Fruit fly (Drosophila melanogaster) whole organism, embryonic: Measurements from ENCODE around the gene ATPsynO.

Experiments used
- ATbp ChIP-seq: fragments of 200-800 bp; sonication (Bioruptor generic); optimal IDR thresholded peaks from 2 replicates; lab custom pipeline; 2017; ENCODE audit warnings: missing biosample characterization, mild to moderate bottlenecking, missing genetic modification characterization, missing genetic modification reagents
- CG10147 ChIP-seq: fragments of 200-800 bp; sonication (Bioruptor generic); optimal IDR thresholded peaks from 2 replicates; lab custom pipeline; 2019; ENCODE audit warnings: missing biosample characterization, mild to moderate bottlenecking, missing genetic modification characterization, moderate library complexity
- CG12769 ChIP-seq: fragments of 200-800 bp; sonication (Bioruptor generic); optimal IDR thresholded peaks from 2 replicates; lab custom pipeline; 2019; ENCODE audit warnings: missing biosample characterization, mild to moderate bottlenecking, missing genetic modification characterization, moderate library complexity
- CG13296 ChIP-seq: fragments of 200-800 bp; sonication (Bioruptor generic); optimal IDR thresholded peaks from 3 replicates; lab custom pipeline; 2018; ENCODE audit warnings: missing biosample characterization, mild to moderate bottlenecking, missing genetic modification characterization
- CG13775 ChIP-seq: fragments of 200-800 bp; sonication (Bioruptor generic); optimal IDR thresholded peaks from 3 replicates; lab custom pipeline; 2017; ENCODE audit warnings: missing biosample characterization, mild to moderate bottlenecking, missing genetic modification characterization
- CG15514 ChIP-seq: fragments of 200-800 bp; sonication (Bioruptor generic); optimal IDR thresholded peaks from 3 replicates; lab custom pipeline; 2017; ENCODE audit warnings: missing biosample characterization, missing genetic modification characterization, mild to moderate bottlenecking, moderate library complexity, missing genetic modification reagents
- CG15696 ChIP-seq: fragments of 200-800 bp; sonication (Bioruptor generic); optimal IDR thresholded peaks from 2 replicates; lab custom pipeline; 2019; ENCODE audit warnings: missing biosample characterization, mild to moderate bottlenecking, missing genetic modification characterization, moderate library complexity
- CG1647 ChIP-seq: fragments of 200-800 bp; sonication (Bioruptor generic); optimal IDR thresholded peaks from 3 replicates; lab custom pipeline; 2016; ENCODE audit warnings: missing biosample characterization, missing genetic modification characterization
- CG17361 ChIP-seq: fragments of 200-800 bp; sonication (Bioruptor generic); IDR thresholded peaks from 3 replicates; pipeline ENCODE4 v1.3.6; 2022; ENCODE audit warnings: missing biosample characterization, missing genetic modification characterization
- CG7839 ChIP-seq: fragments of 200-800 bp; sonication (Bioruptor generic); optimal IDR thresholded peaks from 3 replicates; lab custom pipeline; 2018; ENCODE audit warnings: missing biosample characterization, mild to moderate bottlenecking, missing genetic modification characterization, moderate library complexity
- CG8388 ChIP-seq: fragments of 200-800 bp; sonication (Bioruptor generic); optimal IDR thresholded peaks from 2 replicates; lab custom pipeline; 2019; ENCODE audit warnings: missing biosample characterization, mild to moderate bottlenecking, missing genetic modification characterization, moderate library complexity
- CG9437 ChIP-seq: fragments of 200-800 bp; sonication (Bioruptor generic); optimal IDR thresholded peaks from 2 replicates; lab custom pipeline; 2018; ENCODE audit warnings: missing biosample characterization, mild to moderate bottlenecking, missing genetic modification characterization
- CG9609 ChIP-seq: fragments of 200-800 bp; sonication (Bioruptor generic); optimal IDR thresholded peaks from 3 replicates; lab custom pipeline; 2016; ENCODE audit warnings: missing biosample characterization, missing genetic modification characterization
- CHES-1-like ChIP-seq: fragments of 200-800 bp; sonication (Bioruptor generic); optimal IDR thresholded peaks from 2 replicates; lab custom pipeline; 2016; ENCODE audit warnings: missing biosample characterization, missing genetic modification characterization
- CrebB ChIP-seq: fragments of 200-800 bp; sonication (Bioruptor generic); optimal IDR thresholded peaks from 3 replicates; lab custom pipeline; 2018; ENCODE audit warnings: missing biosample characterization, mild to moderate bottlenecking, missing genetic modification characterization
- D ChIP-seq, 2 experiments: fragments of 200-800 bp in 1 of 2; fragments of >200 bp in 1 of 2; sonication (Bioruptor generic) in 1 of 2; optimal IDR thresholded peaks; 2 replicates in 1 of 2; 3 replicates in 1 of 2; lab custom pipeline; 2017; ENCODE audit warnings: mild to moderate bottlenecking in 1 of 2, missing biosample characterization in 1 of 2, missing genetic modification characterization in 1 of 2, missing genetic modification reagents in 1 of 2
- D19A ChIP-seq: fragments of 200-800 bp; optimal IDR thresholded peaks from 3 replicates; lab custom pipeline; 2019; ENCODE audit warnings: missing biosample characterization, mild to moderate bottlenecking, missing genetic modification characterization, moderate library complexity
- Dll ChIP-seq: fragments of 200-800 bp; sonication (Bioruptor generic); IDR thresholded peaks from 4 replicates; pipeline ENCODE4 v1.3.6; 2022; ENCODE audit warnings: missing biosample characterization, missing genetic modification characterization; ENCODE audit not compliant: partially characterized antibody
- H15 ChIP-seq: fragments of 200-800 bp; sonication (Bioruptor generic); IDR thresholded peaks from 3 replicates; pipeline ENCODE4 v1.3.6; 2022; ENCODE audit warnings: missing biosample characterization, missing genetic modification characterization
- Hr78 ChIP-seq, 2 experiments: fragments of 200-800 bp in 1 of 2; fragments of >200 bp in 1 of 2; sonication (Bioruptor generic) in 1 of 2; optimal IDR thresholded peaks; 2 replicates each; lab custom pipeline; 2017 to 2019; ENCODE audit warnings: missing biosample characterization in 2 of 2, missing genetic modification characterization in 2 of 2, mild to moderate bottlenecking in 1 of 2, moderate library complexity in 1 of 2
- Max ChIP-seq: fragments of 200-800 bp; sonication (Bioruptor generic); optimal IDR thresholded peaks from 2 replicates; lab custom pipeline; 2016; ENCODE audit warnings: missing biosample characterization, mild to moderate bottlenecking, missing genetic modification characterization
- NFAT ChIP-seq: fragments of 200-800 bp; sonication (Bioruptor generic); IDR thresholded peaks from 2 replicates; pipeline ENCODE4 v1.3.6; 2022; ENCODE audit warnings: missing biosample characterization, missing genetic modification characterization
- Oaz ChIP-seq: fragments of 200-800 bp; sonication (Bioruptor generic); IDR thresholded peaks from 2 replicates; pipeline ENCODE4 v1.3.6; 2022; ENCODE audit warnings: missing biosample characterization, missing genetic modification characterization
- PHDP ChIP-seq: fragments of 200-800 bp; sonication (Bioruptor generic); optimal IDR thresholded peaks from 3 replicates; lab custom pipeline; 2018; ENCODE audit warnings: missing biosample characterization, mild to moderate bottlenecking, missing genetic modification characterization, moderate library complexity
- Ptx1 ChIP-seq: fragments of 200-800 bp; sonication (Bioruptor generic); IDR thresholded peaks from 2 replicates; pipeline ENCODE4 v1.3.6; 2022; ENCODE audit warnings: missing biosample characterization, missing genetic modification characterization
- ap ChIP-seq: fragments of 200-800 bp; sonication (Bioruptor generic); IDR thresholded peaks from 2 replicates; pipeline ENCODE4 v1.3.6; 2022; ENCODE audit warnings: missing biosample characterization, missing genetic modification characterization
- crc ChIP-seq: fragments of 200-800 bp; sonication (Bioruptor generic); optimal IDR thresholded peaks from 2 replicates; lab custom pipeline; 2016; ENCODE audit warnings: missing biosample characterization, missing genetic modification characterization
- emc ChIP-seq: fragments of 200-800 bp; sonication (Bioruptor generic); optimal IDR thresholded peaks from 2 replicates; lab custom pipeline; 2016; ENCODE audit warnings: missing biosample characterization, missing genetic modification characterization
- gcm2 ChIP-seq: fragments of 200-800 bp; sonication (Bioruptor generic); optimal IDR thresholded peaks from 2 replicates; lab custom pipeline; 2016; ENCODE audit warnings: missing biosample characterization, missing genetic modification characterization
- grau ChIP-seq: fragments of 200-800 bp; optimal IDR thresholded peaks from 3 replicates; lab custom pipeline; 2019; ENCODE audit warnings: missing biosample characterization, mild to moderate bottlenecking, missing genetic modification characterization, moderate library complexity
- gsb ChIP-seq: fragments of 200-800 bp; sonication (Bioruptor generic); IDR thresholded peaks from 2 replicates; pipeline ENCODE4 v1.3.6; 2022; ENCODE audit warnings: missing biosample characterization, missing genetic modification characterization
- hkb ChIP-seq, 2 experiments: fragments of 200-800 bp in 1 of 2; fragments of >200 bp in 1 of 2; sonication (Bioruptor generic) in 1 of 2; IDR thresholded peaks in 1 of 2; optimal IDR thresholded peaks in 1 of 2; 2 replicates each; pipeline versions ENCODE4 v1.3.6 to Lab custom; 2017 to 2022; ENCODE audit warnings: missing biosample characterization in 1 of 2, missing genetic modification characterization in 1 of 2
- kah ChIP-seq: fragments of 200-800 bp; sonication (Bioruptor generic); optimal IDR thresholded peaks from 2 replicates; lab custom pipeline; 2018; ENCODE audit warnings: missing biosample characterization, mild to moderate bottlenecking, missing genetic modification characterization
- kni ChIP-seq: fragments of 200-800 bp; sonication (Bioruptor generic); optimal IDR thresholded peaks from 3 replicates; lab custom pipeline; 2017; ENCODE audit warnings: mild to moderate bottlenecking, missing biosample characterization, missing genetic modification reagents, missing genetic modification characterization
- nom ChIP-seq: fragments of 200-800 bp; sonication (Bioruptor generic); optimal IDR thresholded peaks from 2 replicates; lab custom pipeline; 2017; ENCODE audit warnings: missing biosample characterization, missing genetic modification characterization, mild to moderate bottlenecking, moderate library complexity, missing genetic modification reagents
- pb ChIP-seq: fragments of 200-800 bp; sonication (Bioruptor generic); optimal IDR thresholded peaks from 3 replicates; lab custom pipeline; 2016; ENCODE audit warnings: missing biosample characterization, missing genetic modification characterization
- pros ChIP-seq: fragments of 200-800 bp; sonication (Bioruptor generic); optimal IDR thresholded peaks from 3 replicates; lab custom pipeline; 2019; ENCODE audit warnings: missing biosample characterization, mild to moderate bottlenecking, missing genetic modification characterization, moderate library complexity
- schlank ChIP-seq: fragments of 200-800 bp; sonication (Bioruptor generic); optimal IDR thresholded peaks from 2 replicates; lab custom pipeline; 2018; ENCODE audit warnings: missing biosample characterization, mild to moderate bottlenecking, missing genetic modification characterization
- sd ChIP-seq: fragments of 200-800 bp; sonication (Bioruptor generic); optimal IDR thresholded peaks from 3 replicates; lab custom pipeline; 2018; ENCODE audit warnings: missing biosample characterization, mild to moderate bottlenecking, missing genetic modification characterization, moderate library complexity
- sna ChIP-seq: fragments of 200-800 bp; sonication (Bioruptor generic); IDR thresholded peaks from 2 replicates; pipeline ENCODE4 v1.3.6; 2022; ENCODE audit warnings: missing biosample characterization, missing genetic modification characterization; ENCODE audit not compliant: partially characterized antibody
- stwl ChIP-seq: fragments of 200-800 bp; sonication (Bioruptor generic); optimal IDR thresholded peaks from 3 replicates; lab custom pipeline; 2018; ENCODE audit warnings: missing biosample characterization, mild to moderate bottlenecking, missing genetic modification characterization, moderate library complexity
- trem ChIP-seq: fragments of 200-800 bp; optimal IDR thresholded peaks from 3 replicates; lab custom pipeline; 2019; ENCODE audit warnings: missing biosample characterization, mild to moderate bottlenecking, missing genetic modification characterization, moderate library complexity
- usp ChIP-seq: fragments of >200 bp; optimal IDR thresholded peaks from 2 replicates; lab custom pipeline; 2017; ENCODE audit warnings: missing biosample characterization, missing genetic modification characterization
- vvl ChIP-seq: fragments of 200-800 bp; sonication (Bioruptor generic); IDR thresholded peaks from 2 replicates; pipeline ENCODE4 v1.3.6; 2022; ENCODE audit warnings: missing biosample characterization, missing genetic modification characterization
- zen2 ChIP-seq: fragments of 200-800 bp; sonication (Bioruptor generic); IDR thresholded peaks from 3 replicates; pipeline ENCODE4 v1.3.6; 2022; ENCODE audit warnings: missing biosample characterization, missing genetic modification characterization; ENCODE audit not compliant: partially characterized antibody
- zf30C ChIP-seq: fragments of 200-800 bp; sonication (Bioruptor generic); optimal IDR thresholded peaks from 3 replicates; lab custom pipeline; 2018; ENCODE audit warnings: missing biosample characterization, mild to moderate bottlenecking, missing genetic modification characterization
- zfh2 ChIP-seq: fragments of 200-800 bp; sonication (Bioruptor generic); optimal IDR thresholded peaks from 2 replicates; lab custom pipeline; 2016; ENCODE audit warnings: missing biosample characterization, missing genetic modification characterization

ATPsynO gene

dm6 chr3R:15218824-15219576 lies 46.4 kb upstream of the ATPsynO start, which contains the start of the genes SIDL and CG12241 (continued):
- peak; percentile 96 for TF ChIP-seq Ptx1 (GFP tag; lab: Robert Waterston, UW)
- TF ChIP-seq CG13296, result peak; percentile 79
- TF ChIP-seq CG12769 (tag; lab: Kevin White, UChicago), result no peak
- TF ChIP-seq CG15696 (tag; lab: Kevin White, UChicago), result peak; percentile 39
- no peak for TF ChIP-seq CG7839 (tag; lab: Kevin White, UChicago)
- TF ChIP-seq zfh2 (GFP tag; lab: Kevin White, UChicago), result peak; percentile 85
- TF ChIP-seq Oaz (GFP tag; lab: Robert Waterston, UW), result 0 out of 2 replicates have a peak, but pooled peaks have one; percentile 21
- TF ChIP-seq D (optimal IDR thresholded peaks at IDR 0.05; lab: Kevin White, UChicago), result no peak
- peak; percentile 72 for TF ChIP-seq D (GFP tag; optimal IDR thresholded peaks at IDR 0.05; lab: Kevin White, UChicago)
- TF ChIP-seq nom (GFP tag; lab: Kevin White, UChicago), result peak; percentile 75
- peak; percentile 24 for TF ChIP-seq CG9609
- TF ChIP-seq Hr78 (GFP tag; optimal IDR thresholded peaks at IDR 0.05; lab: Kevin White, UChicago), result no peak
- TF ChIP-seq CG9437, result peak; percentile 62
- 0 out of 2 replicates have a peak, but pooled peaks have one; percentile 29 for TF ChIP-seq sna
- TF ChIP-seq crc (GFP tag; lab: Kevin White, UChicago), result peak; percentile 67
- peak; percentile 64 for TF ChIP-seq CG8388 (GFP tag; lab: Kevin White, UChicago)
- peak; percentile 84 for TF ChIP-seq Max (GFP tag; lab: Kevin White, UChicago)
- TF ChIP-seq gsb (GFP tag; lab: Robert Waterston, UW), result peak; percentile 82
- peak; percentile 57 for TF ChIP-seq grau (tag; lab: Kevin White, UChicago)
- peak; percentile 48 for TF ChIP-seq emc (GFP tag; lab: Kevin White, UChicago)
- peak; percentile 16 for TF ChIP-seq stwl (tag; lab: Kevin White, UChicago)
- TF ChIP-seq CG17361 (GFP tag; lab: Robert Waterston, UW), result peak; percentile 93
- peak; percentile 85 for TF ChIP-seq CG15514
- 0 out of 4 replicates have a peak, but pooled peaks have one; percentile 41 for TF ChIP-seq Dll (GFP tag; lab: Robert Waterston, UW)
- peak; percentile 73 for TF ChIP-seq pb (GFP tag; lab: Kevin White, UChicago)
- peak; percentile 73 for TF ChIP-seq CG10147 (GFP tag; lab: Kevin White, UChicago)
- peak; percentile 81 for TF ChIP-seq CG1647 (GFP tag; lab: Kevin White, UChicago)
- no peak for TF ChIP-seq ATbp (GFP tag; lab: Kevin White, UChicago)
- no peak for TF ChIP-seq gcm2 (GFP tag; lab: Kevin White, UChicago)
- peak; percentile 91 for TF ChIP-seq H15
- TF ChIP-seq D19A (tag; lab: Kevin White, UChicago), result no peak
- TF ChIP-seq trem (tag; lab: Kevin White, UChicago), result peak; percentile 73
- TF ChIP-seq hkb (optimal IDR thresholded peaks at IDR 0.05; lab: Kevin White, UChicago), result no peak
- TF ChIP-seq hkb (GFP tag; IDR thresholded peaks at IDR 0.05; lab: Robert Waterston, UW), result peak; percentile 93
- TF ChIP-seq kni (GFP tag; lab: Kevin White, UChicago), result no peak
- TF ChIP-seq sd, result no peak
- TF ChIP-seq CrebB (tag; lab: Kevin White, UChicago), result no peak
- TF ChIP-seq ap (GFP tag; lab: Robert Waterston, UW), result no peak
- TF ChIP-seq zen2 (GFP tag; lab: Robert Waterston, UW), result no peak
- TF ChIP-seq vvl (GFP tag; lab: Robert Waterston, UW), result peak; percentile 96
- TF ChIP-seq kah (GFP tag; lab: Kevin White, UChicago), result peak; percentile 77
- peak; percentile 92 for TF ChIP-seq NFAT (GFP tag; lab: Robert Waterston, UW)
- TF ChIP-seq usp (GFP tag; lab: Kevin White, UChicago), result no peak
- TF ChIP-seq schlank (tag; lab: Kevin White, UChicago), result peak; percentile 32
- TF ChIP-seq CG13775 (GFP tag; lab: Kevin White, UChicago), result peak; percentile 76
- peak; percentile 14 for TF ChIP-seq CHES-1-like (GFP tag; lab: Kevin White, UChicago)
- peak; percentile 50 for TF ChIP-seq PHDP
- no peak for TF ChIP-seq zf30C (GFP tag; lab: Kevin White, UChicago)
- TF ChIP-seq pros, result no peak
